Worm (Caenorhabditis elegans): ENCODE results near the gene F48E8.4.

Gene F48E8.4

DNA sequence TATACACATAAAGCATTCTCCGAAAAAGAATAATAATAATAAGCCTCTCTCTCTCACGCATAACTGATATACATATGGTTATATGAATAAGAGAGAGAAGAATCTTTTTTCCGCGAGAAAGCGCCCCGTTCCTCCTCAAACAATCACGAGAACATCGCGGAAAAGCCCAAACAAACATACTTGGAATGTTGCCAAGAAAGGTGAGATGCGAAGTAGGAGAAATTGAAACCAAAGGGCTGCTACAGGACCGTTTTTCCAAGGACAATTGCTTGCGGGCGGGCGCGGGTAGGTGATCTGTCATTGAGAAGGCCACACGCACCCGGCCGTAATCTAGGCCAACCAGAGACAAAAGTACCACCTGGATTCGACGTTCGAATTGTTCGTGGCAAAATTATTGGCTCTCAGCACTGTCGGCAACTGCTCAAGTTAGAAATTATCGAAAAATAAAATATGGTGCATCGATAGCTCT lies 29.7 kb upstream of the F48E8.4 start, which contains the start of gene dnj-24:
Gene dnj-24, minus strand, starts transcription at position 419 of the 469 bp plus-strand sequence.
- no peak for TF ChIP-seq nhr-76 (tag; optimal IDR thresholded peaks at IDR 0.05)
- TF ChIP-seq ham-2 (GFP tag; optimal IDR thresholded peaks at IDR 0.05), result peak; percentile 50

- peak; percentile 58 for TF ChIP-seq nhr-2 (tag; optimal IDR thresholded peaks at IDR 0.05)
- TF ChIP-seq hlh-1 (tag; optimal IDR thresholded peaks at IDR 0.05), result no peak
Observed at ce11 chrIII:5424363-5424762, 29.0 kb upstream of the F48E8.4 start.

- TF ChIP-seq zip-8 (tag; optimal IDR thresholded peaks at IDR 0.05) (peak; percentile 39), mep-1 (tag; optimal IDR thresholded peaks at IDR 0.05) (no peak), cnd-1 (tag; optimal IDR thresholded peaks at IDR 0.05) (no peak)
Observed at ce11 chrIII:5427096-5427495, 26.3 kb upstream of the F48E8.4 start.

DNA sequence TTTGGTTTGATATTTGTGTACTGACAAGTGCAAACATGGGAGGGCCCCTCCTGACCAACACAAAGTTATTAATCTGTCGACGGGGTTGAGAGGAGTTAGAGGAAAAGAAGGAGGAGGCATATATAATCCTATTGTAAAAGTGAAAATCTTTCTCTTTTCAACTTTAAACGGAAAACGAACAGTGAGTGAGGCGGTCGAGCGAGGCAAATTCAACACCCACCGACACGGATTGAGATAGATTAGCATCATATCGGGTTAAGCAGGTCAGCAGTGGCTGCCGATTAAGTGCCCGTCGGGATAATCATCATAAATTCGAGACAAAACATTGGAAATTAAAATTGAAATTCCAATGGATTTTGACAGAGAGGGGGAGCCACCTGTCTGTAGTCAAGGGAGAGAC lies 17.1 kb upstream of the F48E8.4 start:
- TF ChIP-seq ham-2 (GFP tag; optimal IDR thresholded peaks at IDR 0.05) (peak; percentile 59), mls-2 (tag; optimal IDR thresholded peaks at IDR 0.05) (no peak)

- no peak for TF ChIP-seq drap-1 (GFP tag; optimal IDR thresholded peaks at IDR 0.05)
- no peak for TF ChIP-seq bed-3 (GFP tag; optimal IDR thresholded peaks at IDR 0.05)
- peak; percentile 65 for TF ChIP-seq hlh-1 (tag; optimal IDR thresholded peaks at IDR 0.05)
- TF ChIP-seq ceh-39 (tag; optimal IDR thresholded peaks at IDR 0.05), result no peak
- peak; percentile 39 for TF ChIP-seq cnd-1 (tag; optimal IDR thresholded peaks at IDR 0.05)
Observed at ce11 chrIII:5438064-5438463, 15.3 kb upstream of the F48E8.4 start.

ce11 chrIII:5440540-5440939 lies 12.8 kb upstream of the F48E8.4 start, which contains the start of gene W03A5.6:
Gene W03A5.6 (minus strand): TSS chrIII:5440640.
- TF ChIP-seq unc-39 (tag; optimal IDR thresholded peaks at IDR 0.05) (no peak), elt-1 (tag; optimal IDR thresholded peaks at IDR 0.05; ENCODE audit: borderline replicate concordance, insufficient read depth) (no peak), mab-5 (tag; optimal IDR thresholded peaks at IDR 0.05) (no peak), nhr-12 (tag; optimal IDR thresholded peaks at IDR 0.05) (no peak), unc-62 (GFP tag; optimal IDR thresholded peaks at IDR 0.05) (no peak), cnd-1 (tag; optimal IDR thresholded peaks at IDR 0.05) (no peak), tbx-8 (GFP tag; optimal IDR thresholded peaks at IDR 0.05) (no peak), flh-1 (GFP tag; optimal IDR thresholded peaks at IDR 0.05) (no peak), lin-13 (tag; optimal IDR thresholded peaks at IDR 0.05) (no peak)

DNA sequence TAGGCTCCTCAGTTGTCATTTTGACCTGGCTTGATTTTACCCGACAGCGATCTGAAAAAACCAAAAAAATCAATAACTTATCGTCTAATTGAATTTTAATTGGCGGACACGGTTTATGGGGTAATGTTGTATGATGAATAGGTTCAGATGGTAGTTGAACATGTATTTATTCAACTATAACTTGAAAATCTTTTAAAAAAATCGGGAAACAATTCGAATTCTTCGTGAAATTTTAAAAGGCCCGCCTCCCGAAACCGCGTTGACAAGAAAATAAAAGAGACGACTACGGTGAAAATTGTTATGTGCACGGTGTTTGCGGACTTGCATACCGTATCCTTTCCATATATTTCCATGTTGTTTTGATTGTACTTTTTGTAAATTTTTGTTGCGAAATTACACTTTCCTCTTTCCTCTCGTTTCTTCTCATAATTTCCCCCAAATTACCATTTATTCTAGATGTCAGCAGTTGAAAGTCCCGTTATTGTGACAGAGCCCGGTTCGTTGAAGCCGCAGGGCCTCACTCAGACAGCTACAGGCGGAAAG lies 10.6 kb upstream of the F48E8.4 start, which contains the start of the genes T24G10.2 and disl-2:
Gene T24G10.2, minus strand, starts transcription at position 51 of the 543 bp plus-strand sequence.
Gene disl-2, plus strand, starts transcription at position 457 of the 543 bp plus-strand sequence.
- TF ChIP-seq sptf-1 (tag; optimal IDR thresholded peaks at IDR 0.05), result no peak
- TF ChIP-seq lin-13 (tag; optimal IDR thresholded peaks at IDR 0.05), result peak; percentile 62
- TF ChIP-seq unc-120 (tag; optimal IDR thresholded peaks at IDR 0.05; ENCODE audit: poor library complexity, severe bottlenecking), result peak; percentile 22
- peak; percentile 49 for TF ChIP-seq ces-1 (GFP tag; optimal IDR thresholded peaks at IDR 0.05)
- no peak for TF ChIP-seq nhr-237 (tag; optimal IDR thresholded peaks at IDR 0.05)
- TF ChIP-seq lsy-2 (tag; optimal IDR thresholded peaks at IDR 0.05), result peak; percentile 97
- TF ChIP-seq flh-1 (GFP tag; optimal IDR thresholded peaks at IDR 0.05), result no peak
- TF ChIP-seq pha-4 (tag; optimal IDR thresholded peaks at IDR 0.05), result peak; percentile 72

ce11 chrIII:5448177-5448576 lies 5.2 kb upstream of the F48E8.4 start, which contains the start of gene skpt-1:
Gene skpt-1 (minus strand): TSS chrIII:5448395.
- no peak for TF ChIP-seq blmp-1 (tag; optimal IDR thresholded peaks at IDR 0.05)
- TF ChIP-seq lsy-2 (tag; optimal IDR thresholded peaks at IDR 0.05), result peak; percentile 63
- TF ChIP-seq ces-1 (GFP tag; optimal IDR thresholded peaks at IDR 0.05), result peak; percentile 35
- no peak for TF ChIP-seq bed-3 (GFP tag; optimal IDR thresholded peaks at IDR 0.05)
- TF ChIP-seq unc-62 (GFP tag; optimal IDR thresholded peaks at IDR 0.05), result no peak
- TF ChIP-seq nhr-12 (tag; optimal IDR thresholded peaks at IDR 0.05), result no peak
- no peak for TF ChIP-seq pha-4 (tag; optimal IDR thresholded peaks at IDR 0.05)
- TF ChIP-seq elt-1 (tag; optimal IDR thresholded peaks at IDR 0.05; ENCODE audit: borderline replicate concordance, insufficient read depth), result no peak
- no peak for TF ChIP-seq mls-2 (tag; optimal IDR thresholded peaks at IDR 0.05)
- TF ChIP-seq nhr-237 (tag; optimal IDR thresholded peaks at IDR 0.05), result peak; percentile 16
- peak; percentile 59 for TF ChIP-seq mep-1 (tag; optimal IDR thresholded peaks at IDR 0.05)
